Worm (Caenorhabditis elegans) whole organism, L1 larva: Measurements from ENCODE around the gene F59B10.5.
A peak's percentile ranks its signal among the peaks of the same experiment; 100 is the strongest.
"Not testable (repeated sequence)": the region's sequence is repeated elsewhere in the genome, so short reads cannot be mapped to it uniquely, and the experiment has no call there.

Experiments used
- C16A3.4 ChIP-seq: fragments of 150-350 bp; optimal IDR thresholded peaks from 2 replicates; lab custom pipeline; 2014; ENCODE audit warnings: missing biosample characterization, missing genetic modification characterization
- C34B4.2 ChIP-seq: sonication (generic microtip); optimal IDR thresholded peaks from 2 replicates; lab custom pipeline; 2017; ENCODE audit warnings: mild to moderate bottlenecking, missing genetic modification characterization, missing compliant biosample characterization
- F16B12.6 ChIP-seq: fragments of 150-350 bp; optimal IDR thresholded peaks from 2 replicates; lab custom pipeline; 2014; ENCODE audit warnings: missing biosample characterization, missing genetic modification characterization
- aly-2 ChIP-seq: fragments of 150-350 bp; optimal IDR thresholded peaks from 2 replicates; lab custom pipeline; 2014; ENCODE audit warnings: missing biosample characterization, missing genetic modification characterization
- ceh-8 ChIP-seq: fragments of 200-800 bp; sonication (Bioruptor generic); optimal IDR thresholded peaks from 2 replicates; lab custom pipeline; 2018; ENCODE audit warnings: mild to moderate bottlenecking, missing genetic modification characterization, moderate library complexity, missing compliant biosample characterization
- ces-1 ChIP-seq: fragments of 150-350 bp; optimal IDR thresholded peaks from 2 replicates; lab custom pipeline; 2014; ENCODE audit warnings: missing biosample characterization, missing genetic modification reagents, missing genetic modification characterization
- dsc-1 ChIP-seq: sonication (generic microtip); optimal IDR thresholded peaks from 2 replicates; lab custom pipeline; 2016; ENCODE audit warnings: mild to moderate bottlenecking, missing genetic modification characterization, missing compliant biosample characterization
- efl-1 ChIP-seq, 4 experiments: fragments of 150-350 bp; optimal IDR thresholded peaks in 3 of 4; peaks in 1 of 4; 1 replicate in 1 of 4; 2 replicates in 3 of 4; lab custom pipeline; 2014; ENCODE audit warnings: missing biosample characterization in 2 of 4, missing genetic modification characterization in 2 of 4, missing genetic modification reagents in 2 of 4
- efl-3 ChIP-seq: fragments of 200-800 bp; sonication (Bioruptor generic); optimal IDR thresholded peaks from 2 replicates; lab custom pipeline; 2018; ENCODE audit warnings: mild to moderate bottlenecking, missing genetic modification characterization, missing compliant biosample characterization
- egl-27 ChIP-seq, 2 experiments: fragments of 150-350 bp in 1 of 2; sonication (generic microtip); optimal IDR thresholded peaks; 3 replicates each; lab custom pipeline; 2017 to 2018; ENCODE audit warnings: missing biosample characterization in 2 of 2, missing genetic modification characterization in 2 of 2, missing genetic modification reagents in 2 of 2
- elt-2 ChIP-seq: sonication (generic microtip); optimal IDR thresholded peaks from 2 replicates; lab custom pipeline; 2016; ENCODE audit warnings: missing genetic modification characterization, mild to moderate bottlenecking, inconsistent platforms, missing compliant biosample characterization, missing genetic modification reagents
- fos-1 ChIP-seq: fragments of 150-350 bp; optimal IDR thresholded peaks from 2 replicates; lab custom pipeline; 2014; ENCODE audit warnings: missing biosample characterization, missing genetic modification characterization
- irx-1 ChIP-seq: sonication (generic microtip); optimal IDR thresholded peaks from 2 replicates; lab custom pipeline; 2016; ENCODE audit warnings: missing genetic modification characterization, missing compliant biosample characterization
- isw-1 ChIP-seq: fragments of 200-800 bp; sonication (Bioruptor generic); IDR thresholded peaks from 2 replicates; pipeline ENCODE4 v1.3.6; 2022; ENCODE audit warnings: missing genetic modification characterization, missing compliant biosample characterization
- lin-15B ChIP-seq: fragments of 150-350 bp; sonication (generic microtip); optimal IDR thresholded peaks from 3 replicates; lab custom pipeline; 2014; ENCODE audit warnings: missing biosample characterization, missing genetic modification characterization
- lin-39 ChIP-seq: fragments of 150-350 bp; optimal IDR thresholded peaks from 2 replicates; lab custom pipeline; 2014; ENCODE audit warnings: missing biosample characterization, missing genetic modification reagents, missing genetic modification characterization
- lir-3 ChIP-seq: sonication (generic microtip); optimal IDR thresholded peaks from 2 replicates; lab custom pipeline; 2016; ENCODE audit warnings: mild to moderate bottlenecking, missing genetic modification characterization, moderate library complexity, missing compliant biosample characterization; ENCODE audit not compliant: poor library complexity
- lsy-2 ChIP-seq, 2 experiments: fragments of 150-350 bp; optimal IDR thresholded peaks; 2 replicates each; lab custom pipeline; 2014; ENCODE audit warnings: missing biosample characterization in 2 of 2, missing genetic modification characterization in 2 of 2
- mep-1 ChIP-seq: fragments of 150-350 bp; optimal IDR thresholded peaks from 2 replicates; lab custom pipeline; 2014; ENCODE audit warnings: missing biosample characterization, missing genetic modification characterization
- nhr-19 ChIP-seq: fragments of 200-800 bp; sonication (Bioruptor generic); conservative IDR thresholded peaks from 2 replicates; pipeline ENCODE4 v1.3.6; 2022; ENCODE audit warnings: missing genetic modification characterization, missing compliant biosample characterization
- nhr-20 ChIP-seq: sonication (generic microtip); optimal IDR thresholded peaks from 2 replicates; lab custom pipeline; 2016; ENCODE audit warnings: mild to moderate bottlenecking, missing genetic modification characterization, missing compliant biosample characterization
- nhr-28 ChIP-seq: fragments of 150-350 bp; optimal IDR thresholded peaks from 2 replicates; lab custom pipeline; 2014; ENCODE audit warnings: missing biosample characterization, missing genetic modification characterization
- nhr-77 ChIP-seq: fragments of 150-350 bp; optimal IDR thresholded peaks from 2 replicates; lab custom pipeline; 2014; ENCODE audit warnings: missing biosample characterization, missing genetic modification characterization
- nhr-84 ChIP-seq: sonication (generic microtip); optimal IDR thresholded peaks from 2 replicates; lab custom pipeline; 2017; ENCODE audit warnings: missing biosample characterization, missing genetic modification characterization
- nhr-85 ChIP-seq: sonication (generic microtip); peaks from one replicate; lab custom pipeline; 2016; ENCODE audit warnings: missing genetic modification characterization, inconsistent platforms, missing compliant biosample characterization
- pag-3 ChIP-seq: sonication (generic microtip); optimal IDR thresholded peaks from 2 replicates; lab custom pipeline; 2017; ENCODE audit warnings: missing genetic modification characterization, mild to moderate bottlenecking, missing compliant biosample characterization, antibody characterized with exemption, borderline replicate concordance; ENCODE audit not compliant: insufficient read depth
- pax-3 ChIP-seq: fragments of 200-800 bp; sonication (Bioruptor generic); optimal IDR thresholded peaks from 2 replicates; lab custom pipeline; 2018; ENCODE audit warnings: mild to moderate bottlenecking, missing genetic modification characterization, moderate library complexity, missing compliant biosample characterization
- pqm-1 ChIP-seq: sonication (generic microtip); optimal IDR thresholded peaks from 3 replicates; lab custom pipeline; 2017; ENCODE audit warnings: missing biosample characterization, missing genetic modification characterization
- snpc-4 ChIP-seq: fragments of 150-350 bp; optimal IDR thresholded peaks from 2 replicates; lab custom pipeline; 2014; ENCODE audit warnings: missing biosample characterization, missing genetic modification characterization
- sox-4 ChIP-seq: sonication (generic microtip); optimal IDR thresholded peaks from 2 replicates; lab custom pipeline; 2016; ENCODE audit warnings: missing genetic modification characterization, missing compliant biosample characterization
- sptf-1 ChIP-seq: fragments of 150-350 bp; optimal IDR thresholded peaks from 2 replicates; lab custom pipeline; 2014; ENCODE audit warnings: missing biosample characterization, missing genetic modification characterization
- tbx-2 ChIP-seq: sonication (generic microtip); optimal IDR thresholded peaks from 2 replicates; lab custom pipeline; 2016; ENCODE audit warnings: missing genetic modification characterization, missing compliant biosample characterization
- unc-62 ChIP-seq: fragments of 150-350 bp; optimal IDR thresholded peaks from 2 replicates; lab custom pipeline; 2014; ENCODE audit warnings: missing biosample characterization, missing genetic modification reagents, missing genetic modification characterization
- unc-86 ChIP-seq: sonication (generic microtip); optimal IDR thresholded peaks from 2 replicates; lab custom pipeline; 2016; ENCODE audit warnings: missing genetic modification characterization, missing compliant biosample characterization
- unc-98 ChIP-seq: fragments of 200-800 bp; sonication (Bioruptor generic); IDR thresholded peaks from 2 replicates; pipeline ENCODE4 v1.3.6; 2022; ENCODE audit warnings: missing genetic modification characterization, missing compliant biosample characterization
- vab-15 ChIP-seq: sonication (generic microtip); optimal IDR thresholded peaks from 2 replicates; lab custom pipeline; 2017; ENCODE audit warnings: missing genotype, mild to moderate bottlenecking, missing genetic modification characterization, missing compliant biosample characterization
- zip-4 ChIP-seq: fragments of 200-800 bp; sonication (Bioruptor generic); optimal IDR thresholded peaks from 2 replicates; lab custom pipeline; 2018; ENCODE audit warnings: mild to moderate bottlenecking, missing genetic modification characterization, moderate library complexity, missing compliant biosample characterization

Gene F59B10.5

DNA sequence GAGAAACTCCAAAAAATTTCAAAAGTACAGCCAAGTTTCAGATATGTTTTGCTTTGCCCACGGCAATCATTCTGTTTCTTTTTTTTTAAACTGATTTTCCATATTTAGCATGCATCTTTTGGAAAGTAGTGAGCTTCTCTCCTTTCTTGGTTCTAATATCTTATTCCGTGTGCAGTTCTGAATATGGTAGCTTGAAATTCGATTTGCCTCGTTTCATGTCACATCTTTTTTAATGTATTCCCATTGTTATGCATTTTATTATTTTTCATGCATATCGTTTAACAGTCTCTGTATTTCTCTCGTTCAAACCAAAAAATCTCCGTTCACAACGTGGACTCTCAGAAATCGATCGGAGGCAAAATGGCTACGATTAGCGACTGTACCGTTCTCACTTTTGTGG lies 29.0 kb downstream of the F59B10.5 start, which contains the start of gene ZK666.14:
ZK666.14 (plus strand) TSS at position 301 of the 400 bp plus-strand sequence.
- TF ChIP-seq snpc-4 (tag; lab: Kevin White, UChicago) (no peak), unc-86 (tag; lab: Kevin White, UChicago) (no peak), irx-1 (no peak), egl-27 (tag; optimal IDR thresholded peaks at IDR 0.05; lab: Kevin White, UChicago) (no peak), nhr-20 (tag; lab: Kevin White, UChicago) (no peak), tbx-2 (tag; lab: Kevin White, UChicago) (no peak), isw-1 (GFP tag; lab: Robert Waterston, UW) (no peak), zip-4 (GFP tag; lab: Kevin White, UChicago) (no peak), F16B12.6 (tag; lab: Kevin White, UChicago) (no peak), fos-1 (tag; lab: Kevin White, UChicago) (no peak), pag-3 (tag; lab: Kevin White, UChicago) (no peak), lir-3 (tag; lab: Kevin White, UChicago) (no peak), nhr-85 (tag; lab: Kevin White, UChicago) (no peak), elt-2 (tag; lab: Kevin White, UChicago) (no peak), lsy-2 (tag; optimal IDR thresholded peaks at IDR 0.05; lab: Kevin White, UChicago) (no peak), mep-1 (tag; lab: Kevin White, UChicago) (no peak), dsc-1 (tag; lab: Kevin White, UChicago) (no peak), efl-3 (no peak), lin-15B (tag; lab: Kevin White, UChicago) (no peak), lin-39 (no peak)

DNA sequence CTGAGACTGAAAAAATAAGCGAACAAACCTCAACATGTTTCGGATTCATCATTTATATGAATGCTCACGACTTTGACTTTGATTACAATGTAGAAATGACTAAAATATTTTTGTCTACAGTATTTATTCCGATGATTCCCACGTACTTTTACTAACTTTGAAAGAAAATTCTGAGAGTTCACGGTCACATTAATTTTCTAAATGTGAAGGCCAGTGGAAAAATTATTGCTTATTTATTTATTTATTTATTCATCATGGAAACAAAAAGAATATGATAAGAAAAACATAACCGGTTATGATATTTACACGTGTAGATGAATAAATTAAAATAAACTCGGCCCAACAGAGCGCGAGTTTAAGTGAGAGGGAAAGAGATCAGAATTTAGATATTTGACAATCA lies 30.4 kb downstream of the F59B10.5 start, which contains the start of gene ZK666.8:
ZK666.8 (minus strand) TSS at position 101 of the 400 bp plus-strand sequence.
- TF ChIP-seq nhr-77; pqm-1 (tag; lab: Kevin White, UChicago); unc-62 (GFP tag; lab: Kevin White, UChicago): not testable (repeated sequence)
- TF ChIP-seq, all 84 proteins: peak for 0; not testable (repeated sequence) for 84

DNA sequence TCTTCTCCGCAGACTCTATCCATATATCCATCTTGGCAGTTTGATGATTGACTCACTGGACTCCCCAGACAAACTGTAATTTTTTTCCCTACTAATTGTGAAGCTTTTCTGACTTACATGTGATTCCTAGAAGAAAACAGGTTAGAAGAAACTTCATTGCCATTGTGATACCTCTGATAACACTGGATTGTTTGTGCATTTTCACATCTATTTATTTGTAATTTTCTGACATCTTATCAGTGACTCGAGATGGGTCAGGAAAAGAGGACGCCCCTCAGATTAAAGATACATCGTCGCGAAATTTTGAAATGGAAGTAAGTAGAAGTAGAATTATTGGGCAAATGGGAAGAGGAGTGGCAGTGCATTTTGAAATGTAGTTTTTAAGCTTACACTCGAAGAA lies 33.2 kb downstream of the F59B10.5 start, which contains the start of gene clec-61:
clec-61 (minus strand) TSS at position 209 of the 400 bp plus-strand sequence.
- TF ChIP-seq elt-2 (tag; lab: Kevin White, UChicago) (peak; percentile 13), nhr-85 (tag; lab: Kevin White, UChicago) (no peak)

DNA sequence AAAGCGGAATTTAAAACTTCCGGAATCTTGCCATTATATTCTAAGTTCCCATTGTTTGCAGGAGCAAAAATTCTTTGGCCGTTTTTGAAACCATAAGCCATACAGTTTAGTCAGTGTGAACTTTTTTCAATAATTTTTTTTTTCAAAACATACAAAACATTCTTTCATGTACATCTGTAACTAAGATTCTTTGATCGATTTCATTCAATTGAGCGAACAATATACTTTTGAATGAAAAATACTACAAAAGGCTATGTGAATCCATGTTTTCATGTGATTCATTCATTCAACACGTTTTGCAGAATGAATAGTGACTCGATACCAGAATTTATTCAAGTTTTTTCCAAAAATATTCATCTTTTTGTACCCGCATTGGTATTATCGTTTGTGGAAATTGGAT lies 36.7 kb downstream of the F59B10.5 start, which contains the start of gene ZK666.15:
ZK666.15 (plus strand) TSS at position 301 of the 400 bp plus-strand sequence.
- TF ChIP-seq nhr-19: no peak
- TF ChIP-seq vab-15 (tag; lab: Kevin White, UChicago): no peak

DNA sequence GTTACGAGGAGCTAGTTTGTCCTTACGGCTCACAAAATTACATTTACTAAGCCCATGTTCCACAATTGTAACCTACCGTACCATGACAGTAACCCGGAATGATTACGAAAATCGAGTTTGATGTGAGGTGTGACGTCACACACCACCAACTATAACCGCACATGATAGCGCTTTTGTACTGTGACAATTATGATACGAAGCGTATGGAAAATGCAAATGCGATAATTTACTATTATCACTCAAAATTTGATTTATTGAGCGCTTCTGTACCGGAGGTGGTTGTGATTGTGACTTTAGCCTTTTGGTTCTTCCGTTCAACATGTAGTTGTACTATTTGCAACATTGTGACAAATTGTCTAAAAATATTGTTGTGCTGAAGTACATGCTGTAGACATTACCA lies 37.8 kb downstream of the F59B10.5 start:
- TF ChIP-seq nhr-28 (no peak), elt-2 (tag; lab: Kevin White, UChicago) (peak; percentile 46), efl-1 (optimal IDR thresholded peaks at IDR 0.05; lab: Kevin White, UChicago) (no peak), efl-1 (GFP tag; optimal IDR thresholded peaks at IDR 0.05 in 1 of 2; lab: Kevin White, UChicago) (peak in 1 of 2 experiments; percentile 86), nhr-84 (tag; lab: Kevin White, UChicago) (no peak)
- TF ChIP-seq, all 84 proteins: peak for 2

DNA sequence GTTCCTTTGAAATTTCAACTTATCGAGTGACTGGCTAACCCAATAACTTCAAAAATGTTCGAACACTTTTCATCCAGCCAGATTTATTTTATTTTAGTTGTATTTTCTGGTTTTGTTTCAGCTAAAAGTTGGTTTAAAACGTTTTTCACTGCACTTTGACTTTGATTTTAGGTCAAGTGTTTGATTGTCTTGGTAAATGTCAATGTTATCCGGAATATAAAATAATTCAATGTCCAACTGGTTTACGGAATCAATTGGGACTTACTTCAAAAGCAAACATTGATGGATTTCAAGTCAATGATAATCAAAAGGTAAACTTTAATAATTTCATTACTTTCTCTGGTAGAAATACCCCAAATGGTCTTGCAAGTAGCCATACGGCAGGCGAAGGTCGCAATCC lies 39.6 kb downstream of the F59B10.5 start:
- no peak for TF ChIP-seq pag-3 (tag; lab: Kevin White, UChicago)
- TF ChIP-seq ceh-8: no peak
- TF ChIP-seq C16A3.4 (tag; lab: Kevin White, UChicago): no peak
- no peak for TF ChIP-seq lsy-2 (tag; optimal IDR thresholded peaks at IDR 0.05; lab: Kevin White, UChicago)
- no peak for TF ChIP-seq aly-2 (tag; lab: Kevin White, UChicago)
- TF ChIP-seq sptf-1: no peak
- no peak for TF ChIP-seq unc-98
- TF ChIP-seq nhr-84 (tag; lab: Kevin White, UChicago): no peak
- TF ChIP-seq ces-1: no peak
- TF ChIP-seq pax-3 (tag; lab: Kevin White, UChicago): no peak
- no peak for TF ChIP-seq unc-62 (GFP tag; lab: Kevin White, UChicago)
- TF ChIP-seq tbx-2 (tag; lab: Kevin White, UChicago): no peak
- no peak for TF ChIP-seq efl-3
- TF ChIP-seq C34B4.2 (tag; lab: Kevin White, UChicago): no peak
- TF ChIP-seq sox-4 (tag; lab: Kevin White, UChicago): no peak
